Worm (Caenorhabditis elegans): Measurements from ENCODE around the gene srx-87.

DNA sequence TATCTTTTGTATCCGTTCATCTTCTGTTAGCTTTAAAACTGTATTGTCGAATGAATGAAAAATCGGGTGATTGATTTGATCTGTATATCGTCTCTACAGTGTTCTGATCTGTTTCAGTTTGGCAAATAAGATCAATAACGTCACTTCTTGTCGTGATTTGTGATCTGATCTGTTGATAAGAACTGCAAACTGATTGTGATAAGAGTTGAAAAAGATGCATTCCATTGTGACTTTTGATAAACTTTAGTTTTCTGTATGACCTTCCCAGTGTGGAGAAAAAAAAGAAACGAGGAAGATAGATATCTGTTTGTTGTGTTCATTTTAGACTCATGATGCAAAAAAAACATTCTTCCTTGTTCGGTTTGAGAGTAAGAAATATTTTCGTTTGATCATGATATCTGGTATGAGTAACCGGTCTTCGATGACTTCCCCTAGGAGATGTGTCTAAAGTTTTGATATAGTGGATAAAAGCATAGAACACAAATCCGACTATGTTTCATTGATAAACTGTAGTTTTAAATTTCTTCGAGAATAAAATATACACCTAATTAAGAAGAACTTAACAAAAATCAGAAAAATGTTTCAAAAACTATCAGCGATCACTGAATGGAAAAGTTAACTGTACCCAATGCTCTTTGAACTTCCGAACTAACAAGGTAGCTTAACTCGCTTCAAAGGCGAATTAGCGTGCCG, 50.3 kb downstream of the srx-87 start:
- TF ChIP-seq pha-4 (tag; optimal IDR thresholded peaks at IDR 0.05) (no peak), unc-62 (GFP tag; optimal IDR thresholded peaks at IDR 0.05) (no peak)

All from whole organism, L3 larva.